Worm (Caenorhabditis elegans) whole organism, young adult: Measurements from ENCODE around the gene Y39G8B.2.

ENCODE experiments used
- ceh-58 ChIP-seq: fragments of 200-800 bp; sonication (Bioruptor generic); IDR thresholded peaks from 2 replicates; pipeline ENCODE4 v1.3.6; 2022; ENCODE audit warnings: missing genetic modification characterization, missing compliant biosample characterization
- egl-18 ChIP-seq: fragments of 200-800 bp; sonication (Bioruptor generic); IDR thresholded peaks from 2 replicates; pipeline ENCODE4 v1.3.6; 2022; ENCODE audit warnings: missing genetic modification reagents, missing genetic modification characterization, missing compliant biosample characterization
- egrh-3 ChIP-seq: fragments of 200-800 bp; sonication (Bioruptor generic); IDR thresholded peaks from 2 replicates; pipeline ENCODE4 v1.3.6; 2022; ENCODE audit warnings: missing genetic modification reagents, missing genetic modification characterization, missing compliant biosample characterization
- ekl-4 ChIP-seq: fragments of 200-800 bp; sonication (Bioruptor generic); IDR thresholded peaks from 2 replicates; pipeline ENCODE4 v1.3.6; 2022; ENCODE audit warnings: missing genetic modification reagents, missing genetic modification characterization, missing compliant biosample characterization
- ets-4 ChIP-seq: fragments of 200-800 bp; sonication (Bioruptor generic); optimal IDR thresholded peaks from 2 replicates; lab custom pipeline; 2018; ENCODE audit warnings: mild to moderate bottlenecking, missing genetic modification characterization, missing compliant biosample characterization
- hrde-1 ChIP-seq: sonication (generic microtip); optimal IDR thresholded peaks from 2 replicates; lab custom pipeline; 2016; ENCODE audit warnings: missing genetic modification characterization, mild to moderate bottlenecking, missing compliant biosample characterization, moderate library complexity, missing genotype, missing genetic modification reagents, borderline replicate concordance
- lin-26 ChIP-seq: fragments of 200-800 bp; sonication (Bioruptor generic); IDR thresholded peaks from 2 replicates; pipeline ENCODE4 v1.3.6; 2022; ENCODE audit warnings: missing genetic modification reagents, missing genetic modification characterization, missing compliant biosample characterization
- tlf-1 ChIP-seq: fragments of 200-800 bp; sonication (Bioruptor generic); optimal IDR thresholded peaks from 2 replicates; lab custom pipeline; 2018; ENCODE audit warnings: mild to moderate bottlenecking, missing genetic modification characterization, missing compliant biosample characterization

DNA sequence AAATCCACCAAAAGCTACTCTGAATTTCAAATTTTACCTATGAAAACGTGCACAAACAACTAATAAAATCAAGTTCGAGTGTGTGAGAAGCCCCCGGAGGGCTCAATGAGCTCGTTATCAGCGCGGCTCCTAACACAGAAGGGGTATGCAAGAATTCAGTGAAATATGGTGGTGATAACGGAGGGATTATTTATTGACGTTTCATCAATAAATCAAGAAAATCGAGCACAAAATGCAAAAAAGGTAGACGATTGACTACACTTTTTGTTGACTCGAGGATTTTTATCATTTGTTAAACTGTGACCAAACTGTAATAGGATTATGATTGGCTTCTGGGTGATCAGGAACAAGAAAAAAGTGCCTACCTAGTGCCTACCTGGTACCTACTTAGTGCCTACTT is 18.6 kb downstream of the Y39G8B.2 start, which contains the start of gene zip-3:
- TF ChIP-seq tlf-1 (GFP tag; lab: Kevin White, UChicago), result no peak
- no peak for TF ChIP-seq lin-26 (GFP tag; lab: Robert Waterston, UW)
- no peak for TF ChIP-seq ceh-58 (GFP tag; lab: Robert Waterston, UW)
- TF ChIP-seq ekl-4, result no peak
- TF ChIP-seq hrde-1 (tag; lab: Kevin White, UChicago), result no peak
- no peak for TF ChIP-seq egl-18 (GFP tag; lab: Robert Waterston, UW)
- no peak for TF ChIP-seq egrh-3 (GFP tag; lab: Robert Waterston, UW)
- no peak for TF ChIP-seq ets-4
